Worm (Caenorhabditis elegans): ENCODE results near the gene zip-9.

zip-9 gene

ce11 chrV:10909959-10910358 lies 32.3 kb upstream of the zip-9 start:
- no peak for TF ChIP-seq madf-6 (GFP tag; IDR thresholded peaks at IDR 0.05)
- no peak for TF ChIP-seq hmg-1.2 (GFP tag; IDR thresholded peaks at IDR 0.05)
- no peak for TF ChIP-seq egrh-3 (GFP tag; IDR thresholded peaks at IDR 0.05)
- TF ChIP-seq lin-35 (GFP tag; optimal IDR thresholded peaks at IDR 0.05), result no peak
- no peak for TF ChIP-seq nfya-1 (tag; optimal IDR thresholded peaks at IDR 0.05; ENCODE audit: borderline replicate concordance, insufficient read depth)
- TF ChIP-seq hsf-1 (GFP tag; IDR thresholded peaks at IDR 0.05), result no peak

ce11 chrV:10915922-10916321 lies 26.3 kb upstream of the zip-9 start:
- TF ChIP-seq attf-5 (GFP tag; optimal IDR thresholded peaks at IDR 0.05) (no peak), sea-2 (GFP tag; IDR thresholded peaks at IDR 0.05) (no peak), egl-18 (GFP tag; IDR thresholded peaks at IDR 0.05) (no peak), lsy-27 (tag; optimal IDR thresholded peaks at IDR 0.05; ENCODE audit: borderline replicate concordance, insufficient read depth) (no peak)

- TF ChIP-seq rpc-1 (optimal IDR thresholded peaks at IDR 0.05) (no peak), rpc-1 (tag; optimal IDR thresholded peaks at IDR 0.05) (no peak), ztf-22 (GFP tag; optimal IDR thresholded peaks at IDR 0.05) (no peak), snpc-3.4 (tag; optimal IDR thresholded peaks at IDR 0.05) (no peak), nfya-2 (GFP tag; IDR thresholded peaks at IDR 0.05) (no peak), ekl-4 (GFP tag; IDR thresholded peaks at IDR 0.05) (no peak), lir-1 (GFP tag; conservative IDR thresholded peaks at IDR 0.05) (no peak), pbrm-1 (GFP tag; IDR thresholded peaks at IDR 0.05) (no peak)
Measured at ce11 chrV:10918373-10918772, 23.9 kb upstream of the zip-9 start, which contains the start of gene F58B4.2. TSS of gene F58B4.2 (minus strand) at chrV:10918473.

- TF ChIP-seq D2030.7 (GFP tag; IDR thresholded peaks at IDR 0.05), result no peak
- no peak for TF ChIP-seq mel-28 (tag; optimal IDR thresholded peaks at IDR 0.05; ENCODE audit: borderline replicate concordance)
- TF ChIP-seq B0035.1 (tag; optimal IDR thresholded peaks at IDR 0.05), result no peak
- no peak for TF ChIP-seq B0019.2 (GFP tag; conservative IDR thresholded peaks at IDR 0.05)
- no peak for TF ChIP-seq let-607 (tag; optimal IDR thresholded peaks at IDR 0.05)
- TF ChIP-seq hsf-1 (GFP tag; IDR thresholded peaks at IDR 0.05), result no peak
- TF ChIP-seq T07F8.4 (tag; optimal IDR thresholded peaks at IDR 0.05), result no peak
- TF ChIP-seq ztf-28 (GFP tag; IDR thresholded peaks at IDR 0.05), result no peak
- no peak for TF ChIP-seq sptf-2 (GFP tag; optimal IDR thresholded peaks at IDR 0.05)
- TF ChIP-seq rpc-1 (optimal IDR thresholded peaks at IDR 0.05), result no peak
- no peak for TF ChIP-seq rpc-1 (tag; optimal IDR thresholded peaks at IDR 0.05)
- TF ChIP-seq mes-4 (tag; optimal IDR thresholded peaks at IDR 0.05), result no peak
- no peak for TF ChIP-seq ceh-79 (tag; optimal IDR thresholded peaks at IDR 0.05)
- TF ChIP-seq lin-35 (GFP tag; optimal IDR thresholded peaks at IDR 0.05), result no peak
- TF ChIP-seq aptf-2 (GFP tag; conservative IDR thresholded peaks at IDR 0.05), result no peak
- TF ChIP-seq snpc-1.3 (tag; optimal IDR thresholded peaks at IDR 0.05; ENCODE audit: insufficient read depth), result no peak
- TF ChIP-seq madf-8 (GFP tag; conservative IDR thresholded peaks at IDR 0.05), result no peak
- TF ChIP-seq bed-1 (GFP tag; IDR thresholded peaks at IDR 0.05), result no peak
- no peak for TF ChIP-seq B0336.3 (GFP tag; IDR thresholded peaks at IDR 0.05)
- TF ChIP-seq bed-2 (GFP tag; IDR thresholded peaks at IDR 0.05), result no peak
Measured at ce11 chrV:10921747-10922146, 20.5 kb upstream of the zip-9 start, which contains the start of gene nas-31. TSS of gene nas-31 (minus strand) at chrV:10921847.

Measured in whole organism, young adult.